Fruit fly (Drosophila melanogaster) whole organism, embryonic: ENCODE data around the gene sloth1.

ENCODE experiments used
- BEAF-32 ChIP-seq: fragments of 200-800 bp; sonication (Bioruptor generic); optimal IDR thresholded peaks from 3 replicates; lab custom pipeline; 2017; ENCODE audit warnings: missing biosample characterization, missing genetic modification characterization, mild to moderate bottlenecking, moderate library complexity, missing genetic modification reagents
- CG10431 ChIP-seq: fragments of 200-800 bp; sonication (Bioruptor generic); optimal IDR thresholded peaks from 3 replicates; lab custom pipeline; 2018; ENCODE audit warnings: missing biosample characterization, mild to moderate bottlenecking, missing genetic modification characterization
- CG10959 ChIP-seq: fragments of 200-800 bp; sonication (Bioruptor generic); IDR thresholded peaks from 2 replicates; pipeline ENCODE4 v1.3.6; 2022; ENCODE audit warnings: missing biosample characterization, missing genetic modification characterization
- CG10979 ChIP-seq: fragments of 200-800 bp; sonication (Bioruptor generic); optimal IDR thresholded peaks from 2 replicates; lab custom pipeline; 2018; ENCODE audit warnings: missing biosample characterization, mild to moderate bottlenecking, missing genetic modification characterization, moderate library complexity
- CG12104 ChIP-seq: fragments of 200-800 bp; sonication (Bioruptor generic); optimal IDR thresholded peaks from 3 replicates; lab custom pipeline; 2016; ENCODE audit warnings: missing biosample characterization, missing genetic modification characterization
- CG12155 ChIP-seq: fragments of 200-800 bp; sonication (Bioruptor generic); optimal IDR thresholded peaks from 3 replicates; lab custom pipeline; 2016; ENCODE audit warnings: missing biosample characterization, missing genetic modification characterization
- CG12236 ChIP-seq: fragments of 200-800 bp; sonication (Bioruptor generic); optimal IDR thresholded peaks from 2 replicates; lab custom pipeline; 2016; ENCODE audit warnings: missing biosample characterization, missing genetic modification characterization
- CG12391 ChIP-seq: fragments of 200-800 bp; sonication (Bioruptor generic); optimal IDR thresholded peaks from 3 replicates; lab custom pipeline; 2018; ENCODE audit warnings: missing biosample characterization, mild to moderate bottlenecking, missing genetic modification characterization, moderate library complexity
- CG12942 ChIP-seq: fragments of 200-800 bp; sonication (Bioruptor generic); optimal IDR thresholded peaks from 3 replicates; lab custom pipeline; 2016; ENCODE audit warnings: missing biosample characterization, missing genetic modification characterization
- CG14050 ChIP-seq: fragments of 200-800 bp; sonication (Bioruptor generic); IDR thresholded peaks from 3 replicates; pipeline ENCODE4 v1.3.6; 2022; ENCODE audit warnings: missing biosample characterization, missing genetic modification characterization
- CG15696 ChIP-seq: fragments of 200-800 bp; sonication (Bioruptor generic); optimal IDR thresholded peaks from 2 replicates; lab custom pipeline; 2019; ENCODE audit warnings: missing biosample characterization, mild to moderate bottlenecking, missing genetic modification characterization, moderate library complexity
- CG16863 ChIP-seq: fragments of 200-800 bp; sonication (Bioruptor generic); optimal IDR thresholded peaks from 3 replicates; lab custom pipeline; 2016; ENCODE audit warnings: missing biosample characterization, missing genetic modification characterization
- CG17328 ChIP-seq: fragments of 200-800 bp; sonication (Bioruptor generic); IDR thresholded peaks from 2 replicates; pipeline ENCODE4 v1.3.6; 2022; ENCODE audit warnings: missing biosample characterization, missing genetic modification characterization
- CG17359 ChIP-seq: fragments of 200-800 bp; sonication (Bioruptor generic); optimal IDR thresholded peaks from 3 replicates; lab custom pipeline; 2018; ENCODE audit warnings: missing biosample characterization, mild to moderate bottlenecking, missing genetic modification characterization, moderate library complexity
- CG17361 ChIP-seq: fragments of 200-800 bp; sonication (Bioruptor generic); IDR thresholded peaks from 3 replicates; pipeline ENCODE4 v1.3.6; 2022; ENCODE audit warnings: missing biosample characterization, missing genetic modification characterization
- CG17385 ChIP-seq: fragments of 200-800 bp; sonication (Bioruptor generic); optimal IDR thresholded peaks from 3 replicates; lab custom pipeline; 2018; ENCODE audit warnings: missing biosample characterization, mild to moderate bottlenecking, missing genetic modification characterization
- CG18262 ChIP-seq: fragments of 200-800 bp; optimal IDR thresholded peaks from 3 replicates; lab custom pipeline; 2019; ENCODE audit warnings: missing biosample characterization, mild to moderate bottlenecking, missing genetic modification characterization, moderate library complexity
- CG2712 ChIP-seq: fragments of 200-800 bp; optimal IDR thresholded peaks from 3 replicates; lab custom pipeline; 2019; ENCODE audit warnings: missing biosample characterization, mild to moderate bottlenecking, missing genetic modification characterization, moderate library complexity
- CG7556 ChIP-seq: fragments of 200-800 bp; sonication (Bioruptor generic); optimal IDR thresholded peaks from 2 replicates; lab custom pipeline; 2017; ENCODE audit warnings: missing biosample characterization, mild to moderate bottlenecking, missing genetic modification characterization
- CG7839 ChIP-seq: fragments of 200-800 bp; sonication (Bioruptor generic); optimal IDR thresholded peaks from 3 replicates; lab custom pipeline; 2018; ENCODE audit warnings: missing biosample characterization, mild to moderate bottlenecking, missing genetic modification characterization, moderate library complexity
- CG9932 ChIP-seq: fragments of 200-800 bp; sonication (Bioruptor generic); IDR thresholded peaks from 2 replicates; pipeline ENCODE4 v1.3.6; 2022; ENCODE audit warnings: missing biosample characterization, missing genetic modification characterization
- Dp ChIP-seq: fragments of 200-800 bp; sonication (Bioruptor generic); optimal IDR thresholded peaks from 2 replicates; lab custom pipeline; 2018; ENCODE audit warnings: missing biosample characterization, mild to moderate bottlenecking, missing genetic modification characterization, moderate library complexity
- Hr51 ChIP-seq, 2 experiments: fragments of 200-800 bp; sonication (Bioruptor generic); optimal IDR thresholded peaks; 2 replicates in 1 of 2; 3 replicates in 1 of 2; lab custom pipeline; 2016 to 2018; ENCODE audit warnings: missing biosample characterization in 2 of 2, missing genetic modification characterization in 2 of 2, mild to moderate bottlenecking in 1 of 2, moderate library complexity in 1 of 2
- Lpt ChIP-seq: fragments of >200 bp; optimal IDR thresholded peaks from 2 replicates; lab custom pipeline; 2018; ENCODE audit warnings: missing biosample characterization, missing genetic modification characterization
- Med ChIP-seq: fragments of 200-800 bp; sonication (Bioruptor generic); peaks from one replicate; lab custom pipeline; 2016; ENCODE audit warnings: missing biosample characterization, missing genetic modification characterization, mild to moderate bottlenecking, inconsistent platforms, moderate library complexity
- Oli ChIP-seq: fragments of 200-800 bp; sonication (Bioruptor generic); optimal IDR thresholded peaks from 2 replicates; lab custom pipeline; 2018; ENCODE audit warnings: missing biosample characterization, mild to moderate bottlenecking, missing genetic modification characterization, moderate library complexity
- Optix ChIP-seq: fragments of 200-800 bp; sonication (Bioruptor generic); IDR thresholded peaks from 3 replicates; pipeline ENCODE4 v1.3.6; 2022; ENCODE audit warnings: missing biosample characterization, missing genetic modification characterization
- PHDP ChIP-seq: fragments of 200-800 bp; sonication (Bioruptor generic); optimal IDR thresholded peaks from 3 replicates; lab custom pipeline; 2018; ENCODE audit warnings: missing biosample characterization, mild to moderate bottlenecking, missing genetic modification characterization, moderate library complexity
- Trl ChIP-seq, 3 experiments: fragments of >200 bp in 2 of 3; fragments of 200-800 bp in 1 of 3; sonication (Bioruptor generic) in 1 of 3; optimal IDR thresholded peaks; 2 replicates in 1 of 3; 3 replicates in 2 of 3; lab custom pipeline; 2016 to 2017; ENCODE audit warnings: missing biosample characterization in 1 of 3, missing genetic modification characterization in 1 of 3
- Xrp1 ChIP-seq: fragments of 200-800 bp; sonication (Bioruptor generic); IDR thresholded peaks from 2 replicates; pipeline ENCODE4 v1.3.6; 2022; ENCODE audit warnings: missing biosample characterization, missing genetic modification characterization
- bab2 ChIP-seq: fragments of 200-800 bp; sonication (Bioruptor generic); optimal IDR thresholded peaks from 2 replicates; lab custom pipeline; 2016; ENCODE audit warnings: missing biosample characterization, missing genetic modification characterization
- crol ChIP-seq: fragments of 200-800 bp; sonication (Bioruptor generic); IDR thresholded peaks from 2 replicates; pipeline ENCODE4 v1.3.6; 2022; ENCODE audit warnings: missing biosample characterization, missing genetic modification characterization
- dpn ChIP-seq, 2 experiments: fragments of 200-800 bp; sonication (Bioruptor generic); optimal IDR thresholded peaks; 3 replicates each; lab custom pipeline; 2016; ENCODE audit warnings: missing biosample characterization in 2 of 2, missing genetic modification characterization in 2 of 2
- ewg ChIP-seq: fragments of 200-800 bp; sonication (Bioruptor generic); optimal IDR thresholded peaks from 3 replicates; lab custom pipeline; 2017; ENCODE audit warnings: mild to moderate bottlenecking, missing biosample characterization, missing genetic modification reagents, missing genetic modification characterization
- fd102C ChIP-seq: fragments of 200-800 bp; sonication (Bioruptor generic); optimal IDR thresholded peaks from 2 replicates; lab custom pipeline; 2018; ENCODE audit warnings: missing biosample characterization, mild to moderate bottlenecking, missing genetic modification characterization, moderate library complexity
- gem ChIP-seq: fragments of 200-800 bp; sonication (Bioruptor generic); optimal IDR thresholded peaks from 2 replicates; lab custom pipeline; 2019; ENCODE audit warnings: missing biosample characterization, mild to moderate bottlenecking, missing genetic modification characterization, moderate library complexity
- pfk ChIP-seq: fragments of 200-800 bp; sonication (Bioruptor generic); optimal IDR thresholded peaks from 2 replicates; lab custom pipeline; 2018; ENCODE audit warnings: missing biosample characterization, mild to moderate bottlenecking, missing genetic modification characterization, moderate library complexity
- phol ChIP-seq: fragments of 200-800 bp; sonication (Bioruptor generic); optimal IDR thresholded peaks from 3 replicates; lab custom pipeline; 2018; ENCODE audit warnings: missing biosample characterization, mild to moderate bottlenecking, missing genetic modification characterization, moderate library complexity
- sc ChIP-seq, 3 experiments: fragments of >200 bp in 2 of 3; fragments of 200-800 bp in 1 of 3; sonication (Bioruptor generic) in 1 of 3; optimal IDR thresholded peaks; 2 replicates in 2 of 3; 3 replicates in 1 of 3; lab custom pipeline; 2017; ENCODE audit warnings: mild to moderate bottlenecking in 1 of 3, missing biosample characterization in 1 of 3, missing genetic modification characterization in 1 of 3, missing genetic modification reagents in 1 of 3
- sens ChIP-seq: fragments of 200-800 bp; sonication (Bioruptor generic); peaks from one replicate; lab custom pipeline; 2016; ENCODE audit warnings: missing biosample characterization, missing genetic modification characterization
- twi ChIP-seq: fragments of 200-800 bp; optimal IDR thresholded peaks from 2 replicates; lab custom pipeline; 2019; ENCODE audit warnings: missing biosample characterization, mild to moderate bottlenecking, missing genetic modification characterization, moderate library complexity
- unpg ChIP-seq: fragments of 200-800 bp; sonication (Bioruptor generic); optimal IDR thresholded peaks from 3 replicates; lab custom pipeline; 2018; ENCODE audit warnings: missing biosample characterization, mild to moderate bottlenecking, missing genetic modification characterization, moderate library complexity
- zen ChIP-seq: fragments of 200-800 bp; sonication (Bioruptor generic); optimal IDR thresholded peaks from 3 replicates; lab custom pipeline; 2018; ENCODE audit warnings: missing biosample characterization, mild to moderate bottlenecking, missing genetic modification characterization, moderate library complexity
- zen2 ChIP-seq: fragments of 200-800 bp; sonication (Bioruptor generic); IDR thresholded peaks from 3 replicates; pipeline ENCODE4 v1.3.6; 2022; ENCODE audit warnings: missing biosample characterization, missing genetic modification characterization; ENCODE audit not compliant: partially characterized antibody

The sloth1 gene

dm6 chrX:6996965-6997652 is 14.0 kb upstream of the sloth1 start (continued):
- TF ChIP-seq zen2 (GFP tag; lab: Robert Waterston, UW) = no peak
- TF ChIP-seq CG17385 (GFP tag; lab: Kevin White, UChicago) = peak; percentile 83
- TF ChIP-seq fd102C (GFP tag; lab: Kevin White, UChicago) = no peak
- no peak for TF ChIP-seq CG9932 (GFP tag; lab: Robert Waterston, UW)
- TF ChIP-seq Lpt = peak; percentile 31
- no peak for TF ChIP-seq Dp

- peak; percentile 2 for TF ChIP-seq CG12104 (GFP tag; lab: Kevin White, UChicago)
- peak; percentile 55; the same call in 1 of the 2 replicates for TF ChIP-seq CG10959 (GFP tag; lab: Robert Waterston, UW)
- peak; percentile 47; the same call in 1 of the 2 replicates for TF ChIP-seq Xrp1 (GFP tag; lab: Robert Waterston, UW)
- TF ChIP-seq CG18262 (tag; lab: Kevin White, UChicago) = peak; percentile 77
- TF ChIP-seq sc (optimal IDR thresholded peaks at IDR 0.05; lab: Kevin White, UChicago) = no peak
- peak; percentile 32 for TF ChIP-seq sc (GFP tag; optimal IDR thresholded peaks at IDR 0.05; lab: Kevin White, UChicago)
- TF ChIP-seq CG17359 = peak; percentile 31
- TF ChIP-seq unpg = peak; percentile 4
- peak; percentile 61 for TF ChIP-seq phol (tag; lab: Kevin White, UChicago)
- TF ChIP-seq Optix (GFP tag; lab: Robert Waterston, UW) = no peak
- peak; percentile 10 for TF ChIP-seq CG7839 (tag; lab: Kevin White, UChicago)
- TF ChIP-seq CG17328 (GFP tag; lab: Robert Waterston, UW) = peak; percentile 22; the same call in 1 of the 2 replicates
- peak; percentile 49 for TF ChIP-seq CG10979 (tag; lab: Kevin White, UChicago)
- peak; percentile 79 for TF ChIP-seq Med (GFP tag; lab: Kevin White, UChicago)
- TF ChIP-seq CG12236 (GFP tag; lab: Kevin White, UChicago) = peak; percentile 14
- TF ChIP-seq Trl (optimal IDR thresholded peaks at IDR 0.05; lab: Kevin White, UChicago) = peak in 1 of 2 experiments; percentile 13
- no peak for TF ChIP-seq Trl (GFP tag; optimal IDR thresholded peaks at IDR 0.05; lab: Kevin White, UChicago)
- TF ChIP-seq crol = peak; percentile 47
- peak; percentile 7 for TF ChIP-seq CG15696
- no peak for TF ChIP-seq CG12942
- TF ChIP-seq CG14050 = no peak
- TF ChIP-seq bab2 (GFP tag; lab: Kevin White, UChicago) = peak; percentile 8
- TF ChIP-seq CG17361 = peak; percentile 59
- TF ChIP-seq gem (tag; lab: Kevin White, UChicago) = peak; percentile 61
- peak; percentile 47 for TF ChIP-seq CG2712
- TF ChIP-seq sens (GFP tag; lab: Kevin White, UChicago) = peak; percentile 71
- TF ChIP-seq zen (tag; lab: Kevin White, UChicago) = peak; percentile 58
- peak; percentile 51 for TF ChIP-seq pfk
- TF ChIP-seq twi (tag; lab: Kevin White, UChicago) = peak; percentile 41
- peak; percentile 2 for TF ChIP-seq ewg (GFP tag; lab: Kevin White, UChicago)
- peak; percentile 61 for TF ChIP-seq Oli (tag; lab: Kevin White, UChicago)
- TF ChIP-seq CG16863 = peak; percentile 31
- TF ChIP-seq dpn (GFP tag; optimal IDR thresholded peaks at IDR 0.05; lab: Kevin White, UChicago) = peak in 1 of 2 experiments; percentile 16
- TF ChIP-seq Hr51 (GFP tag; optimal IDR thresholded peaks at IDR 0.05; lab: Kevin White, UChicago) = peak in 1 of 2 experiments; percentile 21
- no peak for TF ChIP-seq CG12155
- TF ChIP-seq CG12391 (tag; lab: Kevin White, UChicago) = peak; percentile 54
- TF ChIP-seq BEAF-32 = peak; percentile 35
- no peak for TF ChIP-seq CG10431 (GFP tag; lab: Kevin White, UChicago)
- TF ChIP-seq CG7556 (GFP tag; lab: Kevin White, UChicago) = peak; percentile 13
- TF ChIP-seq PHDP (tag; lab: Kevin White, UChicago) = peak; percentile 2
These were observed 13.3 kb upstream of the sloth1 start for dm6 chrX:6997653-6998491.
